Worm (Caenorhabditis elegans) whole organism, young adult: ENCODE data around the gene kap-1.
A peak's percentile ranks its signal among the peaks of the same experiment; 100 is the strongest.

Experiments
- F10E7.11 ChIP-seq: sonication (generic microtip); optimal IDR thresholded peaks from 2 replicates; lab custom pipeline; 2017; ENCODE audit warnings: mild to moderate bottlenecking, missing genetic modification characterization, moderate library complexity, missing compliant biosample characterization
- F37B4.10 ChIP-seq: fragments of 200-800 bp; sonication (Bioruptor generic); IDR thresholded peaks from 2 replicates; pipeline ENCODE4 v1.3.6; 2022; ENCODE audit warnings: missing genetic modification characterization, missing compliant biosample characterization
- F49E8.2 ChIP-seq: sonication (generic microtip); optimal IDR thresholded peaks from 3 replicates; lab custom pipeline; 2017; ENCODE audit warnings: missing genetic modification characterization, mild to moderate bottlenecking, missing compliant biosample characterization, antibody characterized with exemption, moderate library complexity; ENCODE audit not compliant: insufficient read depth
- F52B5.7 ChIP-seq: sonication (generic microtip); optimal IDR thresholded peaks from 2 replicates; lab custom pipeline; 2016; ENCODE audit warnings: mild to moderate bottlenecking, missing genetic modification characterization, missing compliant biosample characterization
- F55B11.4 ChIP-seq: sonication (generic microtip); optimal IDR thresholded peaks from 2 replicates; lab custom pipeline; 2016; ENCODE audit warnings: missing compliant biosample characterization, missing genetic modification characterization, borderline replicate concordance; ENCODE audit not compliant: insufficient read depth
- F57C9.4 ChIP-seq: sonication (generic microtip); optimal IDR thresholded peaks from 2 replicates; lab custom pipeline; 2017; ENCODE audit warnings: mild to moderate bottlenecking, missing genetic modification characterization, missing compliant biosample characterization
- K12H6.12 ChIP-seq: fragments of 200-800 bp; sonication (Bioruptor generic); optimal IDR thresholded peaks from 2 replicates; lab custom pipeline; 2018; ENCODE audit warnings: mild to moderate bottlenecking, missing genetic modification characterization, missing compliant biosample characterization
- T07F8.4 ChIP-seq: sonication (generic microtip); optimal IDR thresholded peaks from 2 replicates; lab custom pipeline; 2016; ENCODE audit warnings: mild to moderate bottlenecking, missing genetic modification characterization, moderate library complexity, missing compliant biosample characterization
- Y53F4B.3 ChIP-seq: fragments of 200-800 bp; sonication (Bioruptor generic); IDR thresholded peaks from 2 replicates; pipeline ENCODE4 v1.3.6; 2022; ENCODE audit warnings: missing genetic modification reagents, missing genetic modification characterization, missing compliant biosample characterization
- Y67H2A.10 ChIP-seq: fragments of 200-800 bp; sonication (Bioruptor generic); conservative IDR thresholded peaks from 2 replicates; pipeline ENCODE4 v1.3.6; 2022; ENCODE audit warnings: missing genetic modification reagents, missing genetic modification characterization, missing compliant biosample characterization
- Y79H2A.3 ChIP-seq: fragments of 200-800 bp; sonication (Bioruptor generic); conservative IDR thresholded peaks from 2 replicates; pipeline ENCODE4 v1.3.6; 2022; ENCODE audit warnings: missing genetic modification reagents, missing genetic modification characterization, missing compliant biosample characterization
- Y95B8A.8 ChIP-seq: fragments of 200-800 bp; sonication (Bioruptor generic); IDR thresholded peaks from 2 replicates; pipeline ENCODE4 v1.3.6; 2022; ENCODE audit warnings: missing genetic modification reagents, missing genetic modification characterization, missing compliant biosample characterization
- ama-1 ChIP-seq, 3 experiments: fragments of 150-350 bp in 1 of 3; sonication (generic microtip) in 2 of 3; optimal IDR thresholded peaks; 2 replicates each; lab custom pipeline; 2014 to 2018; ENCODE audit warnings: missing biosample characterization in 2 of 3, missing genetic modification characterization in 2 of 3, missing genetic modification reagents in 2 of 3
- attf-6 ChIP-seq: fragments of 200-800 bp; sonication (Bioruptor generic); IDR thresholded peaks from 2 replicates; pipeline ENCODE4 v1.3.6; 2022; ENCODE audit warnings: missing genetic modification reagents, missing genetic modification characterization, missing compliant biosample characterization
- bed-1 ChIP-seq: fragments of 200-800 bp; sonication (Bioruptor generic); IDR thresholded peaks from 2 replicates; pipeline ENCODE4 v1.3.6; 2022; ENCODE audit warnings: missing genetic modification reagents, missing genetic modification characterization, missing compliant biosample characterization
- ccch-3 ChIP-seq: fragments of 200-800 bp; sonication (Bioruptor generic); optimal IDR thresholded peaks from 2 replicates; lab custom pipeline; 2018; ENCODE audit warnings: mild to moderate bottlenecking, missing genetic modification characterization, missing compliant biosample characterization
- die-1 ChIP-seq: sonication (generic microtip); optimal IDR thresholded peaks from 2 replicates; lab custom pipeline; 2016; ENCODE audit warnings: missing genotype, mild to moderate bottlenecking, missing genetic modification characterization, missing compliant biosample characterization
- dox-1 ChIP-seq: fragments of 200-800 bp; sonication (Bioruptor generic); IDR thresholded peaks from 2 replicates; pipeline ENCODE4 v1.3.6; 2022; ENCODE audit warnings: missing genetic modification reagents, missing genetic modification characterization, missing compliant biosample characterization
- dpff-1 ChIP-seq: sonication (generic microtip); optimal IDR thresholded peaks from 2 replicates; lab custom pipeline; 2017; ENCODE audit warnings: mild to moderate bottlenecking, missing genetic modification characterization, missing compliant biosample characterization
- egl-18 ChIP-seq: fragments of 200-800 bp; sonication (Bioruptor generic); IDR thresholded peaks from 2 replicates; pipeline ENCODE4 v1.3.6; 2022; ENCODE audit warnings: missing genetic modification reagents, missing genetic modification characterization, missing compliant biosample characterization
- fkh-3 ChIP-seq: sonication (generic microtip); optimal IDR thresholded peaks from 2 replicates; lab custom pipeline; 2016; ENCODE audit warnings: mild to moderate bottlenecking, missing genetic modification characterization, missing compliant biosample characterization
- him-1 ChIP-seq: sonication (generic microtip); optimal IDR thresholded peaks from 2 replicates; lab custom pipeline; 2016; ENCODE audit warnings: missing genotype, missing genetic modification reagents, missing genetic modification characterization, missing compliant biosample characterization
- hlh-12 ChIP-seq: sonication (generic microtip); optimal IDR thresholded peaks from 2 replicates; lab custom pipeline; 2016; ENCODE audit warnings: missing genetic modification characterization, missing compliant biosample characterization
- hlh-26 ChIP-seq: fragments of 200-800 bp; sonication (Bioruptor generic); conservative IDR thresholded peaks from 2 replicates; pipeline ENCODE4 v1.3.6; 2022; ENCODE audit warnings: missing genetic modification reagents, missing genetic modification characterization, missing compliant biosample characterization
- lin-54 ChIP-seq: fragments of 200-800 bp; sonication (Bioruptor generic); optimal IDR thresholded peaks from 2 replicates; lab custom pipeline; 2018; ENCODE audit warnings: mild to moderate bottlenecking, missing genetic modification characterization, missing compliant biosample characterization
- lir-1 ChIP-seq: fragments of 200-800 bp; sonication (Bioruptor generic); conservative IDR thresholded peaks from 2 replicates; pipeline ENCODE4 v1.3.6; 2022; ENCODE audit warnings: missing genetic modification reagents, missing genetic modification characterization, missing compliant biosample characterization
- lsl-1 ChIP-seq: fragments of 200-800 bp; sonication (Bioruptor generic); optimal IDR thresholded peaks from 2 replicates; lab custom pipeline; 2018; ENCODE audit warnings: mild to moderate bottlenecking, missing genetic modification characterization, moderate library complexity, missing compliant biosample characterization
- mes-4 ChIP-seq: sonication (generic microtip); optimal IDR thresholded peaks from 2 replicates; lab custom pipeline; 2016; ENCODE audit warnings: missing genotype, missing genetic modification characterization, missing compliant biosample characterization
- mxl-1 ChIP-seq: sonication (generic microtip); optimal IDR thresholded peaks from 2 replicates; lab custom pipeline; 2016; ENCODE audit warnings: missing genetic modification characterization, missing compliant biosample characterization
- nfya-1 ChIP-seq: sonication (generic microtip); optimal IDR thresholded peaks from 2 replicates; lab custom pipeline; 2017; ENCODE audit warnings: antibody characterized with exemption, missing compliant biosample characterization, missing genetic modification characterization, borderline replicate concordance; ENCODE audit not compliant: insufficient read depth
- nfya-2 ChIP-seq: fragments of 200-800 bp; sonication (Bioruptor generic); IDR thresholded peaks from 2 replicates; pipeline ENCODE4 v1.3.6; 2022; ENCODE audit warnings: missing genetic modification reagents, missing genetic modification characterization, missing compliant biosample characterization
- nfyb-1 ChIP-seq: fragments of 200-800 bp; sonication (Bioruptor generic); IDR thresholded peaks from 2 replicates; pipeline ENCODE4 v1.3.6; 2022; ENCODE audit warnings: missing genetic modification reagents, missing genetic modification characterization, missing compliant biosample characterization
- nhr-120 ChIP-seq: fragments of 200-800 bp; sonication (Bioruptor generic); IDR thresholded peaks from 2 replicates; pipeline ENCODE4 v1.3.6; 2022; ENCODE audit warnings: missing genetic modification characterization, missing compliant biosample characterization
- nhr-27 ChIP-seq: fragments of 200-800 bp; sonication (Bioruptor generic); optimal IDR thresholded peaks from 2 replicates; lab custom pipeline; 2018; ENCODE audit warnings: mild to moderate bottlenecking, missing genetic modification characterization, moderate library complexity, missing compliant biosample characterization
- nhr-80 ChIP-seq: sonication (generic microtip); optimal IDR thresholded peaks from 2 replicates; lab custom pipeline; 2016; ENCODE audit warnings: missing genetic modification characterization, missing compliant biosample characterization
- nhr-90 ChIP-seq: sonication (generic microtip); optimal IDR thresholded peaks from 2 replicates; lab custom pipeline; 2016; ENCODE audit warnings: missing genotype, mild to moderate bottlenecking, missing genetic modification characterization, missing compliant biosample characterization
- rcor-1 ChIP-seq: fragments of 200-800 bp; sonication (Bioruptor generic); IDR thresholded peaks from 2 replicates; pipeline ENCODE4 v1.3.6; 2022; ENCODE audit warnings: missing genetic modification reagents, missing genetic modification characterization, missing compliant biosample characterization
- sea-2 ChIP-seq: fragments of 200-800 bp; sonication (Bioruptor generic); IDR thresholded peaks from 2 replicates; pipeline ENCODE4 v1.3.6; 2022; ENCODE audit warnings: missing genetic modification characterization, missing compliant biosample characterization
- snpc-1.1 ChIP-seq: sonication (generic microtip); optimal IDR thresholded peaks from 2 replicates; lab custom pipeline; 2017; ENCODE audit warnings: missing genetic modification characterization, mild to moderate bottlenecking, missing compliant biosample characterization, antibody characterized with exemption, moderate library complexity, missing genotype, missing genetic modification reagents; ENCODE audit not compliant: insufficient read depth
- snpc-3.4 ChIP-seq: sonication (generic microtip); optimal IDR thresholded peaks from 2 replicates; lab custom pipeline; 2017; ENCODE audit warnings: missing genetic modification characterization, mild to moderate bottlenecking, missing compliant biosample characterization, antibody characterized with exemption, moderate library complexity, missing genotype, missing genetic modification reagents
- snpc-4 ChIP-seq, 5 experiments: fragments of 150-350 bp in 1 of 5; sonication (generic microtip) in 4 of 5; optimal IDR thresholded peaks; 2 replicates each; lab custom pipeline; 2014 to 2018; ENCODE audit warnings: missing genetic modification characterization in 5 of 5, missing biosample characterization in 3 of 5, antibody characterized with exemption in 2 of 5, mild to moderate bottlenecking in 2 of 5, missing compliant biosample characterization in 2 of 5, missing genotype in 2 of 5, moderate library complexity in 2 of 5, missing genetic modification reagents in 1 of 5
- sptf-2 ChIP-seq: fragments of 200-800 bp; sonication (Bioruptor generic); optimal IDR thresholded peaks from 2 replicates; lab custom pipeline; 2018; ENCODE audit warnings: mild to moderate bottlenecking, missing genetic modification characterization, missing compliant biosample characterization
- unc-62 ChIP-seq: fragments of 150-350 bp; optimal IDR thresholded peaks from 2 replicates; lab custom pipeline; 2014; ENCODE audit warnings: missing biosample characterization, missing genetic modification reagents, missing genetic modification characterization
- xnd-1 ChIP-seq: sonication (generic microtip); optimal IDR thresholded peaks from 2 replicates; lab custom pipeline; 2016; ENCODE audit warnings: missing genotype, missing genetic modification reagents, missing genetic modification characterization, missing compliant biosample characterization
- zim-3 ChIP-seq: sonication (generic microtip); optimal IDR thresholded peaks from 2 replicates; lab custom pipeline; 2017; ENCODE audit warnings: mild to moderate bottlenecking, missing genetic modification characterization, moderate library complexity, missing compliant biosample characterization
- ztf-26 ChIP-seq: sonication (generic microtip); optimal IDR thresholded peaks from 2 replicates; lab custom pipeline; 2017; ENCODE audit warnings: missing genetic modification characterization, missing compliant biosample characterization
- ztf-28 ChIP-seq: fragments of 200-800 bp; sonication (Bioruptor generic); IDR thresholded peaks from 2 replicates; pipeline ENCODE4 v1.3.6; 2022; ENCODE audit warnings: missing genetic modification reagents, missing genetic modification characterization, missing compliant biosample characterization
- ztf-6 ChIP-seq: fragments of 200-800 bp; sonication (Bioruptor generic); IDR thresholded peaks from 2 replicates; pipeline ENCODE4 v1.3.6; 2022; ENCODE audit warnings: missing genetic modification reagents, missing genetic modification characterization, missing compliant biosample characterization

Gene kap-1

ce11 chrIII:7335220-7335619 lies 3.4 kb upstream of the kap-1 start, which contains the start of gene F56C9.10 (continued):
- TF ChIP-seq F55B11.4 (tag; lab: Kevin White, UChicago) (no peak), nhr-27 (tag; lab: Kevin White, UChicago) (no peak), sptf-2 (GFP tag; lab: Kevin White, UChicago) (no peak), F52B5.7 (no peak), ztf-26 (tag; lab: Kevin White, UChicago) (peak; percentile 62), hlh-26 (GFP tag; lab: Robert Waterston, UW) (no peak), hlh-12 (tag; lab: Kevin White, UChicago) (no peak), him-1 (tag; lab: Kevin White, UChicago) (no peak), fkh-3 (no peak), F10E7.11 (tag; lab: Kevin White, UChicago) (no peak), zim-3 (no peak), sea-2 (no peak), Y79H2A.3 (GFP tag; lab: Robert Waterston, UW) (no peak), lin-54 (GFP tag; lab: Kevin White, UChicago) (peak; percentile 50), dpff-1 (tag; lab: Kevin White, UChicago) (no peak), snpc-4 (GFP tag; optimal IDR thresholded peaks at IDR 0.05; lab: Kevin White, UChicago) (no peak), snpc-4 (tag; optimal IDR thresholded peaks at IDR 0.05; lab: Kevin White, UChicago) (peak; percentile 51 to 60 (median 54)), F57C9.4 (tag; lab: Kevin White, UChicago) (no peak), die-1 (peak; percentile 34), lir-1 (GFP tag; lab: Robert Waterston, UW) (no peak), ztf-28 (no peak), Y67H2A.10 (no peak), nhr-120 (GFP tag; lab: Robert Waterston, UW) (no peak), nfya-1 (tag; lab: Kevin White, UChicago) (no peak), rcor-1 (GFP tag; lab: Robert Waterston, UW) (0 out of 2 replicates have a peak, but pooled peaks have one; percentile 20), mxl-1 (tag; lab: Kevin White, UChicago) (no peak), nfya-2 (no peak), T07F8.4 (no peak), Y53F4B.3 (no peak), F49E8.2 (no peak), snpc-1.1 (tag; lab: Kevin White, UChicago) (no peak), mes-4 (tag; lab: Kevin White, UChicago) (no peak), nfyb-1 (peak; percentile 83), ama-1 (optimal IDR thresholded peaks at IDR 0.05; lab: Kevin White, UChicago) (no peak), ama-1 (GFP tag; optimal IDR thresholded peaks at IDR 0.05; lab: Kevin White, UChicago) (no peak), lsl-1 (no peak), K12H6.12 (tag; lab: Kevin White, UChicago) (peak; percentile 78), snpc-3.4 (no peak), nhr-80 (tag; lab: Kevin White, UChicago) (peak; percentile 78), unc-62 (GFP tag; lab: Kevin White, UChicago) (peak; percentile 90), F37B4.10 (GFP tag; lab: Robert Waterston, UW) (no peak), dox-1 (GFP tag; lab: Robert Waterston, UW) (peak; percentile 54; the same call in 1 of the 2 replicates), ztf-6 (GFP tag; lab: Robert Waterston, UW) (0 out of 2 replicates have a peak, but pooled peaks have one; percentile 7), xnd-1 (tag; lab: Kevin White, UChicago) (no peak), nhr-90 (tag; lab: Kevin White, UChicago) (peak; percentile 47), ccch-3 (GFP tag; lab: Kevin White, UChicago) (no peak), egl-18 (GFP tag; lab: Robert Waterston, UW) (no peak), Y95B8A.8 (GFP tag; lab: Robert Waterston, UW) (no peak), bed-1 (GFP tag; lab: Robert Waterston, UW) (no peak), attf-6 (no peak)
